Worm (Caenorhabditis elegans) whole organism, L4 larva: ENCODE data around the gene clec-239.

ENCODE experiments used
- D1046.2 ChIP-seq: fragments of 200-800 bp; sonication (Bioruptor generic); IDR thresholded peaks from 2 replicates; pipeline ENCODE4 v1.3.6; 2022; ENCODE audit warnings: missing genetic modification characterization, missing compliant biosample characterization
- arid-1 ChIP-seq: fragments of 200-800 bp; sonication (Bioruptor generic); conservative IDR thresholded peaks from 2 replicates; pipeline ENCODE4 v1.3.6; 2022; ENCODE audit warnings: missing genetic modification reagents, missing genetic modification characterization, missing compliant biosample characterization
- dve-1 ChIP-seq: sonication (generic microtip); optimal IDR thresholded peaks from 2 replicates; lab custom pipeline; 2017; ENCODE audit warnings: antibody characterized with exemption, mild to moderate bottlenecking, missing genetic modification characterization, missing compliant biosample characterization; ENCODE audit not compliant: insufficient read depth
- fos-1 ChIP-seq: fragments of 150-350 bp; optimal IDR thresholded peaks from 2 replicates; lab custom pipeline; 2014; ENCODE audit warnings: missing biosample characterization, missing genetic modification characterization
- jun-1 ChIP-seq: fragments of 150-350 bp; optimal IDR thresholded peaks from 2 replicates; lab custom pipeline; 2014; ENCODE audit warnings: missing biosample characterization, missing genetic modification reagents, missing genetic modification characterization
- lin-39 ChIP-seq: fragments of 150-350 bp; optimal IDR thresholded peaks from 2 replicates; lab custom pipeline; 2014; ENCODE audit warnings: missing biosample characterization, missing genetic modification reagents, missing genetic modification characterization
- mep-1 ChIP-seq: fragments of 150-350 bp; sonication (generic microtip); optimal IDR thresholded peaks from 3 replicates; lab custom pipeline; 2014; ENCODE audit warnings: missing biosample characterization, missing genetic modification characterization
- nhr-76 ChIP-seq: fragments of 150-350 bp; optimal IDR thresholded peaks from 2 replicates; lab custom pipeline; 2014; ENCODE audit warnings: missing biosample characterization, missing genetic modification characterization
- skn-1 ChIP-seq: fragments of 150-350 bp; optimal IDR thresholded peaks from 2 replicates; lab custom pipeline; 2014; ENCODE audit warnings: missing biosample characterization, missing genetic modification characterization
- unc-39 ChIP-seq: sonication (generic microtip); optimal IDR thresholded peaks from 2 replicates; lab custom pipeline; 2017; ENCODE audit warnings: missing biosample characterization, missing genetic modification characterization
- zag-1 ChIP-seq: fragments of 150-350 bp; optimal IDR thresholded peaks from 2 replicates; lab custom pipeline; 2014; ENCODE audit warnings: missing biosample characterization, missing genetic modification characterization
- ztf-11 ChIP-seq: fragments of 150-350 bp; optimal IDR thresholded peaks from 2 replicates; lab custom pipeline; 2014; ENCODE audit warnings: missing biosample characterization, missing genetic modification characterization

DNA sequence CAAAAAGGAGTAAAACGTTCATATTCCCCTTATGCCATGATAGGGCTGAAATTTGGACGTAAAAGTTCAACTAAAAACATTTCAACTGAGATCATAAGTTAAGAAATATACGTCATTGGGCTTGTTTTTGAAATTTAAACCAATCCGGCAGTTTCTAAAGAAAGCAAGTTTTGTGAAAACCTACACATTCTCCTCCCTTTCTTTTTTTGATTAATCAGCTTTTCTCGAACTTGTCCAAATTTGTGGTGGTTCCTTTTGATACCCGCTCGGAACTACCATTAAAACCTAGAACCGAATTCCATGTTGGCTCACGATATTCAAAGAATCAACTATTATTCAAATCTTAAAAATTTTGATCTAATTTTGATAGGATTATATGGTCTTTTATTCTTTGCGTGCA, 24.0 kb downstream of the clec-239 start, which contains the start of gene srz-54:
- TF ChIP-seq dve-1 (tag; lab: Kevin White, UChicago) (no peak), jun-1 (tag; lab: Kevin White, UChicago) (no peak), unc-39 (no peak), mep-1 (tag; lab: Kevin White, UChicago) (no peak), lin-39 (tag; lab: Kevin White, UChicago) (no peak), fos-1 (tag; lab: Kevin White, UChicago) (no peak), ztf-11 (tag; lab: Kevin White, UChicago) (no peak), skn-1 (tag; lab: Kevin White, UChicago) (no peak), D1046.2 (no peak), arid-1 (GFP tag; lab: Robert Waterston, UW) (no peak), nhr-76 (no peak), zag-1 (tag; lab: Kevin White, UChicago) (no peak)
